Fruit fly (Drosophila melanogaster) whole organism, adult: ENCODE results near the gene CG42675.

Experiments
- CG11617 ChIP-seq: fragments of 200-800 bp; sonication (Bioruptor generic); optimal IDR thresholded peaks from 2 replicates; lab custom pipeline; 2017; ENCODE audit warnings: mild to moderate bottlenecking, missing biosample characterization, missing genetic modification reagents, missing genetic modification characterization
- CG12768 ChIP-seq: fragments of 200-800 bp; sonication (Bioruptor generic); optimal IDR thresholded peaks from 2 replicates; lab custom pipeline; 2017; ENCODE audit warnings: missing biosample characterization, missing genetic modification characterization, mild to moderate bottlenecking, moderate library complexity, missing genetic modification reagents
- CG14711 ChIP-seq: fragments of 200-800 bp; sonication (Bioruptor generic); optimal IDR thresholded peaks from 2 replicates; lab custom pipeline; 2018; ENCODE audit warnings: missing biosample characterization, mild to moderate bottlenecking, missing genetic modification characterization, moderate library complexity
- CG1620 ChIP-seq: fragments of 200-800 bp; sonication (Bioruptor generic); optimal IDR thresholded peaks from 2 replicates; lab custom pipeline; 2016; ENCODE audit warnings: missing biosample characterization, missing genetic modification characterization
- CG33017 ChIP-seq: fragments of 200-800 bp; sonication (Bioruptor generic); optimal IDR thresholded peaks from 2 replicates; lab custom pipeline; 2018; ENCODE audit warnings: missing biosample characterization, mild to moderate bottlenecking, missing genetic modification characterization, moderate library complexity
- CG5204 ChIP-seq: fragments of 200-800 bp; sonication (Bioruptor generic); optimal IDR thresholded peaks from 2 replicates; lab custom pipeline; 2016; ENCODE audit warnings: missing biosample characterization, missing genetic modification characterization
- CG7045 ChIP-seq: fragments of 200-800 bp; sonication (Bioruptor generic); optimal IDR thresholded peaks from 2 replicates; lab custom pipeline; 2017; ENCODE audit warnings: missing biosample characterization, mild to moderate bottlenecking, missing genetic modification characterization
- CG7101 ChIP-seq: fragments of 200-800 bp; sonication (Bioruptor generic); optimal IDR thresholded peaks from 2 replicates; lab custom pipeline; 2018; ENCODE audit warnings: missing biosample characterization, mild to moderate bottlenecking, missing genetic modification characterization, moderate library complexity
- Clk ChIP-seq: fragments of 200-800 bp; sonication (Bioruptor generic); optimal IDR thresholded peaks from 2 replicates; lab custom pipeline; 2017; ENCODE audit warnings: missing biosample characterization, missing genetic modification characterization
- Crg-1 ChIP-seq: fragments of 200-800 bp; sonication (Bioruptor generic); optimal IDR thresholded peaks from 2 replicates; lab custom pipeline; 2016; ENCODE audit warnings: missing biosample characterization, missing genetic modification characterization
- Hr96 ChIP-seq: fragments of 200-800 bp; sonication (Bioruptor generic); optimal IDR thresholded peaks from 2 replicates; lab custom pipeline; 2016; ENCODE audit warnings: missing biosample characterization, missing genetic modification characterization
- Mnt ChIP-seq: fragments of 200-800 bp; sonication (Bioruptor generic); optimal IDR thresholded peaks from 2 replicates; lab custom pipeline; 2016; ENCODE audit warnings: missing biosample characterization, mild to moderate bottlenecking, missing genetic modification characterization
- bab1 ChIP-seq: fragments of 200-800 bp; sonication (Bioruptor generic); optimal IDR thresholded peaks from 3 replicates; lab custom pipeline; 2019; ENCODE audit warnings: missing biosample characterization, mild to moderate bottlenecking, missing genetic modification characterization, moderate library complexity
- cic ChIP-seq: fragments of 200-800 bp; sonication (Bioruptor generic); optimal IDR thresholded peaks from 2 replicates; lab custom pipeline; 2017; ENCODE audit warnings: missing biosample characterization, mild to moderate bottlenecking, missing genetic modification characterization, moderate library complexity
- cnc ChIP-seq, 2 experiments: fragments of >200 bp; optimal IDR thresholded peaks; 2 replicates each; lab custom pipeline; 2017
- kay ChIP-seq: fragments of 200-800 bp; sonication (Bioruptor generic); peaks from one replicate; lab custom pipeline; 2016; ENCODE audit warnings: missing biosample characterization, missing genetic modification characterization, borderline replicate concordance
- ovo ChIP-seq: fragments of 200-800 bp; sonication (Bioruptor generic); optimal IDR thresholded peaks from 2 replicates; lab custom pipeline; 2016; ENCODE audit warnings: missing biosample characterization, missing genetic modification characterization
- pad ChIP-seq: fragments of 200-800 bp; sonication (Bioruptor generic); optimal IDR thresholded peaks from 3 replicates; lab custom pipeline; 2017; ENCODE audit warnings: missing biosample characterization, missing genetic modification characterization, mild to moderate bottlenecking, moderate library complexity, missing genetic modification reagents
- tj ChIP-seq: fragments of 200-800 bp; sonication (Bioruptor generic); optimal IDR thresholded peaks from 3 replicates; lab custom pipeline; 2017; ENCODE audit warnings: missing biosample characterization, mild to moderate bottlenecking, missing genetic modification characterization, moderate library complexity
- toe ChIP-seq: fragments of 200-800 bp; sonication (Bioruptor generic); optimal IDR thresholded peaks from 2 replicates; lab custom pipeline; 2016; ENCODE audit warnings: missing biosample characterization, missing genetic modification characterization

CG42675 gene

dm6 chr3R:5789025-5789953 is 24.1 kb upstream of the CG42675 start, which contains the start of the genes Hat1 and Rpn5:
TSS of gene Hat1 (minus strand) at chr3R:5789384.
TSS of gene Rpn5 (plus strand) at chr3R:5789493.
- TF ChIP-seq bab1 (GFP tag; lab: Kevin White, UChicago) (peak; percentile 83), Hr96 (peak; percentile 92), ovo (peak; percentile 67), CG14711 (tag; lab: Kevin White, UChicago) (peak; percentile 89), CG1620 (GFP tag; lab: Kevin White, UChicago) (peak; percentile 94), Crg-1 (GFP tag; lab: Kevin White, UChicago) (peak; percentile 94), cic (peak; percentile 48), kay (GFP tag; lab: Kevin White, UChicago) (no peak), tj (GFP tag; lab: Kevin White, UChicago) (peak; percentile 70), cnc (optimal IDR thresholded peaks at IDR 0.05; lab: Kevin White, UChicago) (peak; percentile 98 to 99), CG12768 (GFP tag; lab: Kevin White, UChicago) (peak; percentile 79), CG7045 (GFP tag; lab: Kevin White, UChicago) (peak; percentile 81), pad (GFP tag; lab: Kevin White, UChicago) (peak; percentile 80), CG5204 (peak; percentile 88), Mnt (GFP tag; lab: Kevin White, UChicago) (peak; percentile 84), Clk (peak; percentile 59), CG11617 (GFP tag; lab: Kevin White, UChicago) (peak; percentile 89), toe (GFP tag; lab: Kevin White, UChicago) (peak; percentile 94), CG33017 (peak; percentile 51), CG7101 (tag; lab: Kevin White, UChicago) (peak; percentile 81)

- TF ChIP-seq tj (GFP tag; lab: Kevin White, UChicago), result peak; percentile 88
- peak; percentile 99 for TF ChIP-seq CG12768 (GFP tag; lab: Kevin White, UChicago)
- TF ChIP-seq bab1 (GFP tag; lab: Kevin White, UChicago), result peak; percentile 99
- TF ChIP-seq CG33017, result peak; percentile 99
- peak; percentile 98 for TF ChIP-seq CG11617 (GFP tag; lab: Kevin White, UChicago)
- TF ChIP-seq CG7101 (tag; lab: Kevin White, UChicago), result peak; percentile 99
- TF ChIP-seq CG1620 (GFP tag; lab: Kevin White, UChicago), result peak; percentile 99
- peak; percentile 89 for TF ChIP-seq cic
- TF ChIP-seq pad (GFP tag; lab: Kevin White, UChicago), result peak; percentile 93
- peak; percentile 99 for TF ChIP-seq CG5204
- peak; percentile 99 for TF ChIP-seq Crg-1 (GFP tag; lab: Kevin White, UChicago)
- peak; percentile 96 for TF ChIP-seq ovo
- no peak for TF ChIP-seq kay (GFP tag; lab: Kevin White, UChicago)
- TF ChIP-seq CG14711 (tag; lab: Kevin White, UChicago), result peak; percentile 98
- peak; percentile 96 to 98 for TF ChIP-seq cnc (optimal IDR thresholded peaks at IDR 0.05; lab: Kevin White, UChicago)
- TF ChIP-seq Clk, result peak; percentile 96
- TF ChIP-seq Mnt (GFP tag; lab: Kevin White, UChicago), result peak; percentile 96
- TF ChIP-seq toe (GFP tag; lab: Kevin White, UChicago), result peak; percentile 99
- TF ChIP-seq Hr96, result peak; percentile 99
- peak; percentile 99 for TF ChIP-seq CG7045 (GFP tag; lab: Kevin White, UChicago)
Measured at dm6 chr3R:5791497-5791896, 21.9 kb upstream of the CG42675 start, which contains the start of gene Hpf1. TSS of gene Hpf1 (plus strand) at chr3R:5791879.

dm6 chr3R:5794267-5795089 is 18.9 kb upstream of the CG42675 start, which contains the start of the genes PSMG1 and CG10979:
TSS of gene PSMG1 (minus strand) at chr3R:5794317.
TSS of gene CG10979 (plus strand) at chr3R:5794705.
- TF ChIP-seq Mnt (GFP tag; lab: Kevin White, UChicago), result no peak
- no peak for TF ChIP-seq CG7045 (GFP tag; lab: Kevin White, UChicago)
- TF ChIP-seq ovo, result no peak
- no peak for TF ChIP-seq CG33017
- no peak for TF ChIP-seq cic
- TF ChIP-seq CG12768 (GFP tag; lab: Kevin White, UChicago), result no peak
- no peak for TF ChIP-seq cnc (optimal IDR thresholded peaks at IDR 0.05; lab: Kevin White, UChicago)
- TF ChIP-seq Hr96, result no peak
- TF ChIP-seq CG11617 (GFP tag; lab: Kevin White, UChicago), result no peak

dm6 chr3R:5797709-5798108 is 15.7 kb upstream of the CG42675 start:
- TF ChIP-seq CG1620 (GFP tag; lab: Kevin White, UChicago) (no peak), CG7045 (GFP tag; lab: Kevin White, UChicago) (no peak), tj (GFP tag; lab: Kevin White, UChicago) (no peak), toe (GFP tag; lab: Kevin White, UChicago) (no peak), CG33017 (no peak), Mnt (GFP tag; lab: Kevin White, UChicago) (no peak), bab1 (GFP tag; lab: Kevin White, UChicago) (no peak), CG12768 (GFP tag; lab: Kevin White, UChicago) (no peak)
